Worm (Caenorhabditis elegans): ENCODE data around the gene dcaf-13.

ce11 chrII:4467869-4468268 is 43.2 kb upstream of the dcaf-13 start, which contains the start of gene W06B4.2:
- TF ChIP-seq ceh-28 (tag; optimal IDR thresholded peaks at IDR 0.05) (no peak), hlh-30 (tag; optimal IDR thresholded peaks at IDR 0.05; ENCODE audit: insufficient read depth) (no peak), snpc-4 (tag; optimal IDR thresholded peaks at IDR 0.05) (no peak), zip-2 (tag; optimal IDR thresholded peaks at IDR 0.05) (no peak), spr-1 (tag; optimal IDR thresholded peaks at IDR 0.05) (no peak), egl-27 (tag; optimal IDR thresholded peaks at IDR 0.05) (no peak), ztf-11 (tag; optimal IDR thresholded peaks at IDR 0.05) (no peak), lin-13 (GFP tag; optimal IDR thresholded peaks at IDR 0.05) (no peak), ceh-20 (GFP tag; IDR thresholded peaks at IDR 0.05) (no peak), unc-62 (GFP tag; optimal IDR thresholded peaks at IDR 0.05 in 1 of 2) (no peak), unc-62 (tag; optimal IDR thresholded peaks at IDR 0.05) (no peak), F44E2.7 (GFP tag; IDR thresholded peaks at IDR 0.05) (no peak)
